Worm (Caenorhabditis elegans): ENCODE data around the gene arrd-24.
A peak's percentile ranks its signal among the peaks of the same experiment; 100 is the strongest.

arrd-24 gene

DNA sequence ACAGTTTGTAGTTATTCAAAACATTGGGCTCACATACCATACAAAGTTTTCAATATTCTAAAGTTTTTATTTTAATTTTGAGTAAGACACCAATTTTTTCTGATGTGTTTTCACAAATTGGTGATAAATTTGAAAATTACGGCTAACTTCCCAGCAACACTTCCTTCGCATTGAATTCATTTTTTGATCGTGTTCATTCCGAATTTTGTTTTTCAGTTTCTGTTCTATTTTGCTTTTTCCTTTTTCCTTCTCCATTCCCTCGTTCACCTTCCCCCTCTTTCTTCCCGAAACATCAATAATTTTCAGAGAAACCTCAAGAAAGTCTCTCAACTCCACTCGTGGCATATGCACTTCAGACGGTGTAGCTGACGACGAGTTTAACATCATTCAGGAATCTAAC lies 31.5 kb downstream of the arrd-24 start, which contains the start of gene alg-1:
Gene alg-1 (plus strand): TSS at position 301 of the 400 bp plus-strand sequence.
- no peak for TF ChIP-seq mls-2 (tag; optimal IDR thresholded peaks at IDR 0.05)
- no peak for TF ChIP-seq lsy-2 (tag; optimal IDR thresholded peaks at IDR 0.05)
- no peak for TF ChIP-seq lin-13 (tag; optimal IDR thresholded peaks at IDR 0.05)
- no peak for TF ChIP-seq ham-2 (GFP tag; optimal IDR thresholded peaks at IDR 0.05)
- TF ChIP-seq unc-62 (GFP tag; optimal IDR thresholded peaks at IDR 0.05), result no peak
- no peak for TF ChIP-seq hlh-1 (tag; optimal IDR thresholded peaks at IDR 0.05)
- no peak for TF ChIP-seq M03D4.4 (tag; optimal IDR thresholded peaks at IDR 0.05)
- TF ChIP-seq flh-1 (GFP tag; optimal IDR thresholded peaks at IDR 0.05), result no peak
- no peak for TF ChIP-seq ztf-11 (tag; optimal IDR thresholded peaks at IDR 0.05)
- no peak for TF ChIP-seq unc-120 (tag; optimal IDR thresholded peaks at IDR 0.05; ENCODE audit: poor library complexity, severe bottlenecking)
- TF ChIP-seq nhr-2 (tag; optimal IDR thresholded peaks at IDR 0.05), result no peak
- no peak for TF ChIP-seq unc-39 (tag; optimal IDR thresholded peaks at IDR 0.05)
- TF ChIP-seq blmp-1 (tag; optimal IDR thresholded peaks at IDR 0.05), result no peak
- TF ChIP-seq snpc-4 (tag; optimal IDR thresholded peaks at IDR 0.05), result no peak

DNA sequence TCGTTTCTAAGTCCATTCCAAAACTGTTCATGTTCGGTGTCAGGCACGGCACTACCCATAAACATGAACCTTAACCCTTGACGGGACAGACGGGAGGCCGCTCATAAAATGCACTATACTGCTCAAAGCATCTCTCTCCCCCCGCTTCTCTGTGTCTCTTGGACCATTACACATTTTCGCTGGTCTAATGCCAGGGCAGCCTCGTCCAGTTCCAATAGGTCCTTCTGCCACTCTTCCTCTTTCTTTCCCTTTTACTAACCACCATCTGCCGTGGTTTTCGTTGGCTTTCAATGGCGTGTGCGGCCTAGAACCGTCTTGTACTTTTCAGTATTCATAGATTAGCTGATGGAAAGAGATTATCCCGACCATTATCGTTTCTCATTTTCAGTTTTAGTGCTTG lies 32.1 kb downstream of the arrd-24 start:
- TF ChIP-seq M03D4.4 (tag; optimal IDR thresholded peaks at IDR 0.05) (no peak), unc-39 (tag; optimal IDR thresholded peaks at IDR 0.05) (no peak), snpc-4 (tag; optimal IDR thresholded peaks at IDR 0.05) (no peak), ces-1 (GFP tag; optimal IDR thresholded peaks at IDR 0.05) (peak; percentile 3), sptf-1 (tag; optimal IDR thresholded peaks at IDR 0.05) (peak; percentile 38), drap-1 (GFP tag; optimal IDR thresholded peaks at IDR 0.05) (peak; percentile 46), nhr-12 (tag; optimal IDR thresholded peaks at IDR 0.05) (no peak), lin-13 (tag; optimal IDR thresholded peaks at IDR 0.05) (peak; percentile 36), ham-2 (GFP tag; optimal IDR thresholded peaks at IDR 0.05) (no peak), elt-1 (tag; optimal IDR thresholded peaks at IDR 0.05; ENCODE audit: borderline replicate concordance, insufficient read depth) (no peak), nhr-28 (tag; optimal IDR thresholded peaks at IDR 0.05) (no peak), bed-3 (GFP tag; optimal IDR thresholded peaks at IDR 0.05) (no peak), zip-8 (tag; optimal IDR thresholded peaks at IDR 0.05) (no peak), mab-5 (tag; optimal IDR thresholded peaks at IDR 0.05) (no peak), mls-2 (tag; optimal IDR thresholded peaks at IDR 0.05) (peak; percentile 54), pha-4 (tag; optimal IDR thresholded peaks at IDR 0.05) (peak; percentile 30), unc-120 (tag; optimal IDR thresholded peaks at IDR 0.05; ENCODE audit: poor library complexity, severe bottlenecking) (peak; percentile 49), flh-1 (GFP tag; optimal IDR thresholded peaks at IDR 0.05) (no peak), hlh-1 (tag; optimal IDR thresholded peaks at IDR 0.05) (peak; percentile 35), unc-62 (GFP tag; optimal IDR thresholded peaks at IDR 0.05) (no peak), lin-32 (GFP tag; optimal IDR thresholded peaks at IDR 0.05) (peak; percentile 50), lsy-2 (tag; optimal IDR thresholded peaks at IDR 0.05) (no peak), ceh-83 (GFP tag; optimal IDR thresholded peaks at IDR 0.05) (no peak), nhr-2 (tag; optimal IDR thresholded peaks at IDR 0.05) (peak; percentile 42), ztf-11 (tag; optimal IDR thresholded peaks at IDR 0.05) (no peak), elt-3 (tag; optimal IDR thresholded peaks at IDR 0.05) (no peak), ceh-43 (GFP tag; optimal IDR thresholded peaks at IDR 0.05) (no peak), cnd-1 (tag; optimal IDR thresholded peaks at IDR 0.05) (peak; percentile 82), tbx-8 (GFP tag; optimal IDR thresholded peaks at IDR 0.05) (no peak)

DNA sequence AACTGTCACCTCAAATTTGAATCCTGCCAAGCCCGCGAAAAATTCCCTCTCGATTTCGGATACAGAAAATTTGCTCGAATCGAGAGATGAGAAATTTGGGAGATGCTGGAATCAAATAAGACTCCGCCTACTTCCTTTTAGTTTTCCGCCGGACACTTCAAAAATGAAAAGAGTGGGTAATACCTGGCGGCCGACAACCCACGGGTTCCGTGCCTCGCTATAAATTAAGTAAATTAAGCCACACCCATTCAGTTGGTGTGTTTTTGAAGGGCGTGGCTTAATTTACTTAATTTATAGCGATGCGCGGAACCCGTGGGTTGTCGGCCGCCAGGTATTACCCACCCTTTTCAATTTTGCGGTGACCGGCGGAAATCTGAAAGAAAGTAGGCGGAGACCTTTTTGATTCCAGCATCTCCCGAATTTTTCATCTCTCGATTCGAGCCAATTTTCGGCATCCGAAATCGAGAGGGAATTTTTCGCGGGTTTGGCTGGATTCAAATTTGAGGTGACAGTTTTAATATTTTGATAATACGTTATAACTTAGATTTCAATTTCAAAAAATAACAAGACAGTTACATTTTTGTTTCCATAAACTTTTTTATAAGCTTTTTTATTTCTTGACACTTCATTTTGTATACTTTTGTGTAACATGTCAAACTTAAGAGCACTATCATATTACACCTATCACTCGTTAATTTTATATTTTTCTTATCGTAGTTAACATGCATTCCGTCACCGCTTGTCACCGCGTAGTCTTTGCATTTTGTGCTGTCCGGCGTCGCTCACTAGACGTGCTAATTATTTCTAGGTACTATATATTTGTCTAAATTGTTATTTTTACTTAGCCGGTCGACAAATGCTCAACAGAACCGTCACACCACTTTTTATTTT lies 33.4 kb downstream of the arrd-24 start:
- TF ChIP-seq unc-120 (tag; optimal IDR thresholded peaks at IDR 0.05; ENCODE audit: poor library complexity, severe bottlenecking), result no peak
- no peak for TF ChIP-seq ceh-39 (tag; optimal IDR thresholded peaks at IDR 0.05)
- no peak for TF ChIP-seq bed-3 (GFP tag; optimal IDR thresholded peaks at IDR 0.05)
- no peak for TF ChIP-seq M03D4.4 (tag; optimal IDR thresholded peaks at IDR 0.05)
- no peak for TF ChIP-seq nhr-237 (tag; optimal IDR thresholded peaks at IDR 0.05)
- no peak for TF ChIP-seq ceh-43 (GFP tag; optimal IDR thresholded peaks at IDR 0.05)
- TF ChIP-seq ham-2 (GFP tag; optimal IDR thresholded peaks at IDR 0.05), result no peak
- TF ChIP-seq nhr-28 (tag; optimal IDR thresholded peaks at IDR 0.05), result no peak
- TF ChIP-seq elt-1 (tag; optimal IDR thresholded peaks at IDR 0.05; ENCODE audit: borderline replicate concordance, insufficient read depth), result no peak
- TF ChIP-seq nhr-12 (tag; optimal IDR thresholded peaks at IDR 0.05), result no peak
- no peak for TF ChIP-seq elt-3 (tag; optimal IDR thresholded peaks at IDR 0.05)
- no peak for TF ChIP-seq ces-1 (GFP tag; optimal IDR thresholded peaks at IDR 0.05)
- TF ChIP-seq pha-4 (tag; optimal IDR thresholded peaks at IDR 0.05), result no peak
- no peak for TF ChIP-seq snpc-4 (tag; optimal IDR thresholded peaks at IDR 0.05)
- no peak for TF ChIP-seq lin-13 (tag; optimal IDR thresholded peaks at IDR 0.05)
- no peak for TF ChIP-seq nhr-2 (tag; optimal IDR thresholded peaks at IDR 0.05)
- TF ChIP-seq lin-32 (GFP tag; optimal IDR thresholded peaks at IDR 0.05), result no peak
- TF ChIP-seq tbx-8 (GFP tag; optimal IDR thresholded peaks at IDR 0.05), result no peak
- TF ChIP-seq unc-62 (GFP tag; optimal IDR thresholded peaks at IDR 0.05), result no peak
- TF ChIP-seq mls-2 (tag; optimal IDR thresholded peaks at IDR 0.05), result no peak
